Worm (Caenorhabditis elegans): Measurements from ENCODE around the gene eif-3.D.

DNA sequence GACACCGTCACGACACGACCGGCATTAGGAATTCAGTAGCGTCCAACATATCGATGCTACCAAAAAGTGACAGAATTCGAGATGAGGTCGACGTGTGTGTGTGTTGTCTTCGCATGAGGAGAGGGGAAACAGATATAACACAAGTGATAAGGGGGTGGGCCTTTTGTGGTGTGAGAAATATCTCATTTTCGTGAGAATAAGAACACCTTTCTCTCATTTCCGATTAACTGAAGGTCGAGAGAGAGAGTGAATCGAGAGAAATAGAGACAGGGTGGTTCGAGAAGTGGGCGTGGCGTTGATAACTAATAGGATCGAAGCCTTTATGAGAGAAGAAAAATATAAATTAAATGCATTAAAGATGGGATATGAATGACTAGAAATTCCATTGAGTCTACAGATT is 11.8 kb upstream of the eif-3.D start:
- TF ChIP-seq lsy-2 (tag; optimal IDR thresholded peaks at IDR 0.05) (no peak), snpc-4 (tag; optimal IDR thresholded peaks at IDR 0.05) (no peak), lin-13 (tag; optimal IDR thresholded peaks at IDR 0.05) (no peak), nhr-237 (tag; optimal IDR thresholded peaks at IDR 0.05) (no peak)
